Fruit fly (Drosophila melanogaster) whole organism, pupa: ENCODE results near the gene CG14324.

ENCODE experiments used
- CG13204 ChIP-seq: fragments of 200-800 bp; sonication (Bioruptor generic); optimal IDR thresholded peaks from 2 replicates; lab custom pipeline; 2018; ENCODE audit warnings: missing biosample characterization, mild to moderate bottlenecking, missing genetic modification characterization, moderate library complexity
- CG15710 ChIP-seq: fragments of 200-800 bp; sonication (Bioruptor generic); optimal IDR thresholded peaks from 2 replicates; lab custom pipeline; 2018; ENCODE audit warnings: missing biosample characterization, mild to moderate bottlenecking, missing genetic modification characterization, moderate library complexity
- CG34367 ChIP-seq: fragments of 200-800 bp; sonication (Bioruptor generic); optimal IDR thresholded peaks from 2 replicates; lab custom pipeline; 2018; ENCODE audit warnings: missing biosample characterization, mild to moderate bottlenecking, missing genetic modification characterization
- CG8159 ChIP-seq: fragments of 200-800 bp; sonication (Bioruptor generic); optimal IDR thresholded peaks from 3 replicates; lab custom pipeline; 2018; ENCODE audit warnings: missing biosample characterization, mild to moderate bottlenecking, missing genetic modification characterization, moderate library complexity
- D1 ChIP-seq: fragments of 200-800 bp; sonication (Bioruptor generic); optimal IDR thresholded peaks from 2 replicates; lab custom pipeline; 2018; ENCODE audit warnings: missing biosample characterization, mild to moderate bottlenecking, missing genetic modification characterization, moderate library complexity
- Ets98B ChIP-seq: fragments of 200-800 bp; sonication (Bioruptor generic); IDR thresholded peaks from 2 replicates; pipeline ENCODE4 v1.3.6; 2022; ENCODE audit warnings: missing biosample characterization, missing genetic modification characterization
- Pif1B ChIP-seq: fragments of 200-800 bp; sonication (Bioruptor generic); optimal IDR thresholded peaks from 3 replicates; lab custom pipeline; 2016; ENCODE audit warnings: missing biosample characterization, missing genetic modification characterization
- Snoo ChIP-seq: fragments of 200-800 bp; sonication (Bioruptor generic); optimal IDR thresholded peaks from 3 replicates; lab custom pipeline; 2017; ENCODE audit warnings: missing biosample characterization, mild to moderate bottlenecking, missing genetic modification characterization, inconsistent platforms

DNA sequence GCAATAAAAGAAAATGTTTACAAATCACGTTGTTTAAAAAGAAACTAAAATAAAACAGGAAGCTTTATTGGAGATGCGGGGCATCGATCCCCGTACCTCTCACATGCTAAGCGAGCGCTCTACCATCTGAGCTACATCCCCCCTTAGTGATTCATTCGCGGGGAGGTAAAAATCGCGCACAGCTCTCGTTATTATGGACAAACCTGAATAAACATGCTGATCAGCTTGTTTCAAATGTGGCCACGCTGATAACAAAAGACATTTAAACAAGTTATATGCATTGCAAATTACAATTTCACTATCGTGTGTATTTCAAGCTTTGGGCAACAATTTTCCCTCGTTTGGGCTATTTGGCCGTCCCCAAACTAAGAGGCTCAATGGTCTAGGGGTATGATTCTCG lies 26.6 kb upstream of the CG14324 start:
- TF ChIP-seq Ets98B (GFP tag; lab: Robert Waterston, UW) (no peak), CG15710 (no peak), Pif1B (GFP tag; lab: Kevin White, UChicago) (no peak), CG8159 (tag; lab: Kevin White, UChicago) (no peak), CG13204 (GFP tag; lab: Kevin White, UChicago) (no peak), CG34367 (tag; lab: Kevin White, UChicago) (no peak), D1 (tag; lab: Kevin White, UChicago) (no peak), Snoo (tag; lab: Kevin White, UChicago) (no peak)
